Worm (Caenorhabditis elegans): ENCODE results near the gene T24A6.7.

The T24A6.7 gene

ce11 chrV:3517889-3518288, 7.2 kb upstream of the T24A6.7 start, which contains the start of gene str-227:
TSS of gene str-227 (plus strand) at chrV:3518189.
- TF ChIP-seq him-1 (tag; optimal IDR thresholded peaks at IDR 0.05) (no peak), W03F9.2 (tag; optimal IDR thresholded peaks at IDR 0.05) (no peak), dao-5 (tag; optimal IDR thresholded peaks at IDR 0.05) (no peak)

- TF ChIP-seq dao-5 (tag; optimal IDR thresholded peaks at IDR 0.05) (no peak), W03F9.2 (tag; optimal IDR thresholded peaks at IDR 0.05) (no peak), him-1 (tag; optimal IDR thresholded peaks at IDR 0.05) (no peak)
These were observed 1.8 kb upstream of the T24A6.7 start, which contains the start of gene irg-1 for ce11 chrV:3523262-3523661. TSS of gene irg-1 (plus strand) at chrV:3523587.

ce11 chrV:3526882-3527281, 1.8 kb downstream of the T24A6.7 start, which contains the start of gene str-260:
TSS of gene str-260 (plus strand) at chrV:3527182.
- TF ChIP-seq dao-5 (tag; optimal IDR thresholded peaks at IDR 0.05), result no peak
- no peak for TF ChIP-seq him-1 (tag; optimal IDR thresholded peaks at IDR 0.05)
- TF ChIP-seq W03F9.2 (tag; optimal IDR thresholded peaks at IDR 0.05), result no peak

ce11 chrV:3530403-3530802, 5.3 kb downstream of the T24A6.7 start, which contains the start of gene srbc-66:
TSS of gene srbc-66 (plus strand) at chrV:3530703.
- TF ChIP-seq dao-5 (tag; optimal IDR thresholded peaks at IDR 0.05) (no peak), him-1 (tag; optimal IDR thresholded peaks at IDR 0.05) (no peak), W03F9.2 (tag; optimal IDR thresholded peaks at IDR 0.05) (no peak)

- TF ChIP-seq W03F9.2 (tag; optimal IDR thresholded peaks at IDR 0.05), result no peak
- no peak for TF ChIP-seq dao-5 (tag; optimal IDR thresholded peaks at IDR 0.05)
- TF ChIP-seq him-1 (tag; optimal IDR thresholded peaks at IDR 0.05), result no peak
These were observed 10.2 kb downstream of the T24A6.7 start, which contains the start of gene nhr-221 for ce11 chrV:3535260-3535659. TSS of gene nhr-221 (minus strand) at chrV:3535360.

ce11 chrV:3538307-3538706, 13.2 kb downstream of the T24A6.7 start, which contains the start of gene nhr-93:
TSS of gene nhr-93 (minus strand) at chrV:3538407.
- TF ChIP-seq him-1 (tag; optimal IDR thresholded peaks at IDR 0.05) (no peak), dao-5 (tag; optimal IDR thresholded peaks at IDR 0.05) (no peak), W03F9.2 (tag; optimal IDR thresholded peaks at IDR 0.05) (no peak)

ce11 chrV:3541117-3541516, 16.0 kb downstream of the T24A6.7 start, which contains the start of gene srbc-67:
TSS of gene srbc-67 (minus strand) at chrV:3541217.
- TF ChIP-seq dao-5 (tag; optimal IDR thresholded peaks at IDR 0.05), result no peak
- TF ChIP-seq W03F9.2 (tag; optimal IDR thresholded peaks at IDR 0.05), result no peak
- TF ChIP-seq him-1 (tag; optimal IDR thresholded peaks at IDR 0.05), result no peak

- no peak for TF ChIP-seq him-1 (tag; optimal IDR thresholded peaks at IDR 0.05)
- no peak for TF ChIP-seq W03F9.2 (tag; optimal IDR thresholded peaks at IDR 0.05)
- no peak for TF ChIP-seq dao-5 (tag; optimal IDR thresholded peaks at IDR 0.05)
These were observed 18.3 kb downstream of the T24A6.7 start, which contains the start of gene nhr-222 for ce11 chrV:3543344-3543743. TSS of gene nhr-222 (minus strand) at chrV:3543444.

ce11 chrV:3546517-3546916, 21.4 kb downstream of the T24A6.7 start, which contains the start of gene srbc-68:
TSS of gene srbc-68 (minus strand) at chrV:3546617.
- TF ChIP-seq dao-5 (tag; optimal IDR thresholded peaks at IDR 0.05), result no peak
- no peak for TF ChIP-seq him-1 (tag; optimal IDR thresholded peaks at IDR 0.05)
- TF ChIP-seq W03F9.2 (tag; optimal IDR thresholded peaks at IDR 0.05), result no peak

ce11 chrV:3548798-3549197, 23.7 kb downstream of the T24A6.7 start, which contains the start of gene srw-130:
TSS of gene srw-130 (minus strand) at chrV:3548898.
- no peak for TF ChIP-seq W03F9.2 (tag; optimal IDR thresholded peaks at IDR 0.05)
- TF ChIP-seq dao-5 (tag; optimal IDR thresholded peaks at IDR 0.05), result no peak
- no peak for TF ChIP-seq him-1 (tag; optimal IDR thresholded peaks at IDR 0.05)

ce11 chrV:3549553-3549952, 24.5 kb downstream of the T24A6.7 start, which contains the start of gene sri-21:
TSS of gene sri-21 (plus strand) at chrV:3549853.
- TF ChIP-seq him-1 (tag; optimal IDR thresholded peaks at IDR 0.05) (no peak), W03F9.2 (tag; optimal IDR thresholded peaks at IDR 0.05) (no peak), dao-5 (tag; optimal IDR thresholded peaks at IDR 0.05) (no peak)

- TF ChIP-seq him-1 (tag; optimal IDR thresholded peaks at IDR 0.05), result no peak
- TF ChIP-seq dao-5 (tag; optimal IDR thresholded peaks at IDR 0.05), result no peak
- TF ChIP-seq W03F9.2 (tag; optimal IDR thresholded peaks at IDR 0.05), result no peak
These were observed 26.7 kb downstream of the T24A6.7 start, which contains the start of gene grl-28 for ce11 chrV:3551765-3552164. TSS of gene grl-28 (minus strand) at chrV:3551865.

- TF ChIP-seq dao-5 (tag; optimal IDR thresholded peaks at IDR 0.05) (no peak), him-1 (tag; optimal IDR thresholded peaks at IDR 0.05) (no peak), W03F9.2 (tag; optimal IDR thresholded peaks at IDR 0.05) (no peak)
These were observed 27.8 kb downstream of the T24A6.7 start, which contains the start of gene T24A6.20 for ce11 chrV:3552740-3553469. TSS of gene T24A6.20 (plus strand) at chrV:3553134.

ce11 chrV:3554869-3555268, 29.8 kb downstream of the T24A6.7 start, which contains the start of gene grl-29:
TSS of gene grl-29 (minus strand) at chrV:3555236.
- TF ChIP-seq dao-5 (tag; optimal IDR thresholded peaks at IDR 0.05) (no peak), W03F9.2 (tag; optimal IDR thresholded peaks at IDR 0.05) (no peak), him-1 (tag; optimal IDR thresholded peaks at IDR 0.05) (no peak)

Data from whole organism, L4/young adult.